Worm (Caenorhabditis elegans): ENCODE measurements around the gene K08H10.10.

The K08H10.10 gene

ce11 chrV:9995791-9996190 is 5.1 kb upstream of the K08H10.10 start, which contains the start of gene K08H10.6:
TSS of gene K08H10.6 (minus strand) at chrV:9995891.
- TF ChIP-seq eyg-1 (tag; optimal IDR thresholded peaks at IDR 0.05) (no peak), ztf-16 (tag; optimal IDR thresholded peaks at IDR 0.05) (no peak), C38D4.7 (GFP tag; optimal IDR thresholded peaks at IDR 0.05) (no peak), ttx-3 (tag; optimal IDR thresholded peaks at IDR 0.05) (no peak), K02D7.2 (tag; optimal IDR thresholded peaks at IDR 0.05) (no peak), Y22D7AL.16 (tag; optimal IDR thresholded peaks at IDR 0.05) (no peak), sdc-2 (tag; optimal IDR thresholded peaks at IDR 0.05) (no peak), ceh-2 (tag; optimal IDR thresholded peaks at IDR 0.05) (no peak), syd-9 (tag; optimal IDR thresholded peaks at IDR 0.05) (no peak), pax-1 (tag; optimal IDR thresholded peaks at IDR 0.05) (no peak), ceh-14 (tag; optimal IDR thresholded peaks at IDR 0.05) (no peak), pat-9 (tag; optimal IDR thresholded peaks at IDR 0.05) (no peak), fkh-10 (GFP tag; optimal IDR thresholded peaks at IDR 0.05) (no peak), mec-3 (tag; optimal IDR thresholded peaks at IDR 0.05; ENCODE audit: borderline replicate concordance) (no peak), ets-4 (tag; optimal IDR thresholded peaks at IDR 0.05) (no peak), ama-1 (optimal IDR thresholded peaks at IDR 0.05) (no peak), pqm-1 (tag; optimal IDR thresholded peaks at IDR 0.05) (no peak), ceh-6 (GFP tag; optimal IDR thresholded peaks at IDR 0.05) (no peak), fax-1 (tag; optimal IDR thresholded peaks at IDR 0.05) (no peak), gmeb-2 (tag; optimal IDR thresholded peaks at IDR 0.05) (no peak)

- TF ChIP-seq sox-2 (GFP tag; IDR thresholded peaks at IDR 0.05) (no peak), fkh-6 (tag; optimal IDR thresholded peaks at IDR 0.05) (no peak), che-1 (tag; optimal IDR thresholded peaks at IDR 0.05) (no peak), ceh-45 (GFP tag; IDR thresholded peaks at IDR 0.05) (no peak), ceh-31 (tag; optimal IDR thresholded peaks at IDR 0.05) (no peak)
Measured at ce11 chrV:10002720-10003119, 1.9 kb downstream of the K08H10.10 start.

- TF ChIP-seq madf-2 (tag; optimal IDR thresholded peaks at IDR 0.05) (no peak), tbx-2 (tag; optimal IDR thresholded peaks at IDR 0.05) (no peak), T23F11.4 (GFP tag; optimal IDR thresholded peaks at IDR 0.05) (no peak), fkh-10 (GFP tag; optimal IDR thresholded peaks at IDR 0.05) (no peak), nfya-1 (tag; optimal IDR thresholded peaks at IDR 0.05) (peak; percentile 34), odd-2 (tag; optimal IDR thresholded peaks at IDR 0.05) (no peak), unc-3 (GFP tag; conservative IDR thresholded peaks at IDR 0.05) (no peak), unc-3 (tag; optimal IDR thresholded peaks at IDR 0.05) (no peak), ceh-18 (tag; optimal IDR thresholded peaks at IDR 0.05) (peak; percentile 18), ets-4 (tag; optimal IDR thresholded peaks at IDR 0.05) (no peak), nhr-232 (tag; optimal IDR thresholded peaks at IDR 0.05) (no peak), ceh-30 (tag; optimal IDR thresholded peaks at IDR 0.05) (no peak), C08G9.2 (tag; optimal IDR thresholded peaks at IDR 0.05) (no peak), unc-55 (GFP tag; optimal IDR thresholded peaks at IDR 0.05) (peak; percentile 20), sox-2 (GFP tag; IDR thresholded peaks at IDR 0.05) (no peak), ceh-22 (tag; optimal IDR thresholded peaks at IDR 0.05) (no peak), pha-4 (tag; optimal IDR thresholded peaks at IDR 0.05) (no peak), nhr-11 (tag; optimal IDR thresholded peaks at IDR 0.05) (no peak), ceh-9 (tag; optimal IDR thresholded peaks at IDR 0.05) (no peak), pax-1 (tag; optimal IDR thresholded peaks at IDR 0.05) (peak; percentile 20), hlh-8 (tag; optimal IDR thresholded peaks at IDR 0.05) (no peak), che-1 (tag; optimal IDR thresholded peaks at IDR 0.05) (no peak), ceh-45 (GFP tag; IDR thresholded peaks at IDR 0.05) (no peak), pqm-1 (tag; optimal IDR thresholded peaks at IDR 0.05) (no peak), zip-5 (tag; optimal IDR thresholded peaks at IDR 0.05) (no peak), ceh-34 (tag; optimal IDR thresholded peaks at IDR 0.05) (no peak), gmeb-2 (tag; optimal IDR thresholded peaks at IDR 0.05) (no peak)
Measured at ce11 chrV:10003315-10003969, 2.6 kb downstream of the K08H10.10 start.

Measured in whole organism, late embryonic.